Worm (Caenorhabditis elegans): ENCODE data around the gene C55C3.7.

Gene C55C3.7

ce11 chrIV:5667191-5667590, 15.3 kb downstream of the C55C3.7 start:
- TF ChIP-seq ceh-18 (tag; optimal IDR thresholded peaks at IDR 0.05) (peak; percentile 2), sdc-2 (tag; optimal IDR thresholded peaks at IDR 0.05) (no peak)

ce11 chrIV:5666115-5667028, 16.1 kb downstream of the C55C3.7 start:
- TF ChIP-seq ceh-31 (tag; optimal IDR thresholded peaks at IDR 0.05) (no peak), Y22D7AL.16 (tag; optimal IDR thresholded peaks at IDR 0.05) (no peak), ceh-6 (GFP tag; optimal IDR thresholded peaks at IDR 0.05) (no peak), pqm-1 (tag; optimal IDR thresholded peaks at IDR 0.05) (no peak), ref-2 (tag; optimal IDR thresholded peaks at IDR 0.05) (no peak), pat-9 (tag; optimal IDR thresholded peaks at IDR 0.05) (no peak), dve-1 (tag; optimal IDR thresholded peaks at IDR 0.05) (no peak), pha-2 (tag; optimal IDR thresholded peaks at IDR 0.05) (no peak), sox-2 (GFP tag; IDR thresholded peaks at IDR 0.05) (no peak), ceh-9 (tag; optimal IDR thresholded peaks at IDR 0.05) (no peak), rnt-1 (tag; optimal IDR thresholded peaks at IDR 0.05) (no peak), ttx-3 (tag; optimal IDR thresholded peaks at IDR 0.05) (no peak), ceh-19 (GFP tag; optimal IDR thresholded peaks at IDR 0.05) (no peak)

ce11 chrIV:5665353-5665918, 17.0 kb downstream of the C55C3.7 start:
- TF ChIP-seq unc-3 (GFP tag; conservative IDR thresholded peaks at IDR 0.05) (no peak), unc-3 (tag; optimal IDR thresholded peaks at IDR 0.05) (no peak), hlh-30 (tag; optimal IDR thresholded peaks at IDR 0.05; ENCODE audit: insufficient read depth) (peak; percentile 30), npax-4 (tag; optimal IDR thresholded peaks at IDR 0.05) (no peak), ceh-31 (tag; optimal IDR thresholded peaks at IDR 0.05) (peak; percentile 19), mec-3 (tag; optimal IDR thresholded peaks at IDR 0.05; ENCODE audit: borderline replicate concordance) (no peak), nhr-232 (tag; optimal IDR thresholded peaks at IDR 0.05) (no peak), nfya-1 (tag; optimal IDR thresholded peaks at IDR 0.05) (peak; percentile 4), unc-55 (GFP tag; optimal IDR thresholded peaks at IDR 0.05) (peak; percentile 73), elt-4 (tag; optimal IDR thresholded peaks at IDR 0.05) (no peak), unc-86 (tag; optimal IDR thresholded peaks at IDR 0.05) (no peak), ceh-48 (tag; optimal IDR thresholded peaks at IDR 0.05) (no peak)

- TF ChIP-seq ceh-48 (tag; optimal IDR thresholded peaks at IDR 0.05) (no peak), hlh-30 (tag; optimal IDR thresholded peaks at IDR 0.05; ENCODE audit: insufficient read depth) (no peak), ceh-30 (tag; optimal IDR thresholded peaks at IDR 0.05) (no peak), pat-9 (tag; optimal IDR thresholded peaks at IDR 0.05) (no peak), tbx-2 (tag; optimal IDR thresholded peaks at IDR 0.05) (no peak), C38D4.7 (GFP tag; optimal IDR thresholded peaks at IDR 0.05) (no peak), syd-9 (tag; optimal IDR thresholded peaks at IDR 0.05) (no peak), F13H6.1 (tag; optimal IDR thresholded peaks at IDR 0.05) (no peak), Y22D7AL.16 (tag; optimal IDR thresholded peaks at IDR 0.05) (no peak), nfya-1 (tag; optimal IDR thresholded peaks at IDR 0.05) (no peak), ceh-19 (GFP tag; optimal IDR thresholded peaks at IDR 0.05) (no peak), pha-2 (tag; optimal IDR thresholded peaks at IDR 0.05) (no peak), ceh-22 (tag; optimal IDR thresholded peaks at IDR 0.05) (no peak), lin-11 (tag; optimal IDR thresholded peaks at IDR 0.05) (no peak)
Measured at ce11 chrIV:5664375-5665004, 18.0 kb downstream of the C55C3.7 start, which contains the start of gene bec-1. bec-1 (minus strand) TSS chrIV:5664425.
